Fruit fly (Drosophila melanogaster): ENCODE measurements around the gene CG6040.

DNA sequence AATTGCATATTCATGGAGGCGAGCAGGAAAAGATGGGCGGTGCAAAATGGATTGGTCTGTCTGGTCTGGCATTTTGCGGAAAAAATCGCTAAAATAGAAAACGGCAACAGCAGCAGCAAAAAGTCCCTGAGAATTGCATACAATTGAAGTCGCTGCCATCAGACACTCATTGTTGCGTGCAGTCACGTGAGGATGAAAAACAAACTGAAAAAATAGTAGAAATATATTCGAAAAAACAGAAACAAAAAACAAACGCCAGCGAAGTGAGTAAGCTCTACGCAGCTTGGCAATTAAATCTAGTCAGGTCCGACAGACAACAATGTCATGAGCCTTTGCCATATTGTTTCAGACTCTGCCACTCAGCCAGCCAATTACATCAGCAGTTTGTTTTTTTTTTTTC lies 37.5 kb upstream of the CG6040 start:
- TF ChIP-seq CG8478 (optimal IDR thresholded peaks at IDR 0.05) (no peak), psq (optimal IDR thresholded peaks at IDR 0.05) (no peak)

Measured in whole organism.